Fruit fly (Drosophila melanogaster): ENCODE measurements around the gene CG12426.
A peak's percentile ranks its signal among the peaks of the same experiment; 100 is the strongest.

The CG12426 gene

dm6 chr3R:27843809-27844208 is 28.4 kb downstream of the CG12426 start:
- TF ChIP-seq CG7271 (tag; optimal IDR thresholded peaks at IDR 0.05) (no peak), HLH54F (GFP tag; optimal IDR thresholded peaks at IDR 0.05) (no peak), CG12744 (GFP tag; optimal IDR thresholded peaks at IDR 0.05) (no peak), CTCF (GFP tag; optimal IDR thresholded peaks at IDR 0.05) (peak; percentile 55), Dad (GFP tag; optimal IDR thresholded peaks at IDR 0.05) (no peak)

- TF ChIP-seq CG15514 (GFP tag; optimal IDR thresholded peaks at IDR 0.05) (no peak), psq (GFP tag; optimal IDR thresholded peaks at IDR 0.05) (no peak), CG33557 (GFP tag; optimal IDR thresholded peaks at IDR 0.05) (peak; percentile 60), cas (GFP tag; IDR thresholded peaks at IDR 0.05) (no peak), CG12071 (GFP tag; optimal IDR thresholded peaks at IDR 0.05) (no peak), CG3726 (GFP tag; IDR thresholded peaks at IDR 0.05) (no peak), Gsc (GFP tag; IDR thresholded peaks at IDR 0.05) (no peak), Dp (GFP tag; optimal IDR thresholded peaks at IDR 0.05) (no peak), tin (GFP tag; optimal IDR thresholded peaks at IDR 0.05) (no peak), CG9876 (GFP tag; optimal IDR thresholded peaks at IDR 0.05) (no peak), zf30C (GFP tag; optimal IDR thresholded peaks at IDR 0.05) (peak; percentile 69), Stat92E (GFP tag; optimal IDR thresholded peaks at IDR 0.05) (no peak), CG34224 (GFP tag; IDR thresholded peaks at IDR 0.05; ENCODE audit: partially characterized antibody) (no peak), CG8290 (GFP tag; optimal IDR thresholded peaks at IDR 0.05) (no peak), CG8290 (tag; optimal IDR thresholded peaks at IDR 0.05) (no peak), CG1832 (GFP tag; optimal IDR thresholded peaks at IDR 0.05) (no peak), sima (GFP tag; optimal IDR thresholded peaks at IDR 0.05) (no peak), stc (GFP tag; IDR thresholded peaks at IDR 0.05) (no peak), Optix (GFP tag; IDR thresholded peaks at IDR 0.05) (peak; percentile 21; the same call in 1 of the 3 replicates), Xbp1 (GFP tag; optimal IDR thresholded peaks at IDR 0.05) (peak; percentile 18), CG9609 (GFP tag; optimal IDR thresholded peaks at IDR 0.05) (no peak), ssp (GFP tag; IDR thresholded peaks at IDR 0.05) (no peak), cg (GFP tag; optimal IDR thresholded peaks at IDR 0.05) (no peak), CG6683 (GFP tag; optimal IDR thresholded peaks at IDR 0.05) (no peak), Ssrp (tag; optimal IDR thresholded peaks at IDR 0.05) (peak; percentile 41), BtbVII (GFP tag; optimal IDR thresholded peaks at IDR 0.05) (no peak), CG2129 (GFP tag; IDR thresholded peaks at IDR 0.05; ENCODE audit: partially characterized antibody) (no peak), BEAF-32 (GFP tag; optimal IDR thresholded peaks at IDR 0.05) (no peak), Dref (GFP tag; IDR thresholded peaks at IDR 0.05) (no peak), CG4404 (GFP tag; IDR thresholded peaks at IDR 0.05) (0 out of 2 replicates have a peak, but pooled peaks have one; percentile 31), cad (GFP tag; optimal IDR thresholded peaks at IDR 0.05) (no peak), CG2889 (GFP tag; IDR thresholded peaks at IDR 0.05) (no peak), CG10431 (GFP tag; optimal IDR thresholded peaks at IDR 0.05) (no peak), Dip2 (GFP tag; IDR thresholded peaks at IDR 0.05) (no peak), CG15269 (tag; optimal IDR thresholded peaks at IDR 0.05) (no peak), CG3281 (GFP tag; optimal IDR thresholded peaks at IDR 0.05) (no peak), HLH54F (GFP tag; optimal IDR thresholded peaks at IDR 0.05) (no peak), CG2678 (tag; optimal IDR thresholded peaks at IDR 0.05) (peak; percentile 47), sug (tag; optimal IDR thresholded peaks at IDR 0.05) (no peak), sqz (GFP tag; optimal IDR thresholded peaks at IDR 0.05) (no peak), Hey (tag; optimal IDR thresholded peaks at IDR 0.05) (no peak), E2f2 (GFP tag; IDR thresholded peaks at IDR 0.05) (peak; percentile 13; the same call in 1 of the 2 replicates), hbn (GFP tag; IDR thresholded peaks at IDR 0.05; ENCODE audit: partially characterized antibody) (no peak), CG11696 (GFP tag; IDR thresholded peaks at IDR 0.05) (no peak), CG1603 (tag; optimal IDR thresholded peaks at IDR 0.05) (peak; percentile 52), gfzf (GFP tag; optimal IDR thresholded peaks at IDR 0.05) (no peak)
Measured at dm6 chr3R:27826188-27826587, 46.0 kb downstream of the CG12426 start.

Measured in whole organism, embryonic.